Fruit fly (Drosophila melanogaster): ENCODE data around the gene CG18766.

DNA sequence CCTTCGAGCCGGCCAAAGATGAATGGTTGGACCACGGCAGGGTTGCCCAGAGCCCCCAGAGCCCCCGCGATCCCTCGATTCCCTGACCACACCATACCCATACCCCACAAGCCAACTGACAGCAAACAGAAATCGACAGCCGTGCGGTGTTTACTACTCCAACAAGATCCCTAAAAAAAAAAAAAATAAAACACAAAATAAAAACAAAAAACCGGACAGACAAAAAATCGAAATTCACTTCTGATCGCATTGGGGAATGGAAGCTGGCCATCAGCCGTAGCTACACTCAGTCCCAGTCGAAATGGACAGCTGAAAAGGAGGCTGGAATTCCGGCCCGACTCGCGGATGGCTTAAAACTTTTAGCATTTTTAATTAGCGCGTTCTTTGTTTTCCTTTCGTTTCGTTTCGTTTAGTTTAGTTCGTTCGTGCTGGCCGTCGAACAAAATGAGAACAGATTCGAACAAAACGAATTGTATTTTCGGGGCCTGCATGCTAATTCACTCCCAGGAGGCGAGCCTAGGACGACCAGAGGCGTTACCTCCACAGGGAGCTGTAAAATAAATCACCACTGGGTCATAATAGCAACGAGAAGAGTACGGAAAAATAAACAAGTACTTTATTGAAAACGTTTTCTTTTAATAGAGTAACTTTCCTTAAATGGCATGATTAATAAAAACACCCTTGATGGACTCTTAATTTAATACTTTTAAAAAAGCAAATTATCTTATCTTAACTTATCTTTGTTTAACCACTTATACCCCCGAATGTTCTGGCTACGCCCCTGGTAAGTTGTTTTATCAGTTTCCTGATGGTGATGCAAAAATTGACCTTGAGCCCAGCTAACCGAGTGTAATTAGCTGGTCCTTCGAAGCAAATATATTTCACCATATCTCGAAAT is 45.9 kb downstream of the CG18766 start:
- no peak for TF ChIP-seq CG8119 (GFP tag; IDR thresholded peaks at IDR 0.05)
- TF ChIP-seq CG6163 (GFP tag; IDR thresholded peaks at IDR 0.05) = 0 out of 3 replicates have a peak, but pooled peaks have one; percentile 24
- peak; percentile 0 for TF ChIP-seq dsx (GFP tag; optimal IDR thresholded peaks at IDR 0.05; ENCODE audit: poor library complexity, severe bottlenecking)
- no peak for TF ChIP-seq vri (GFP tag; optimal IDR thresholded peaks at IDR 0.05)
- peak; percentile 48 for TF ChIP-seq CG11762 (GFP tag; optimal IDR thresholded peaks at IDR 0.05; ENCODE audit: insufficient read depth)

Measured in whole organism, prepupa.